Fruit fly (Drosophila melanogaster): Measurements from ENCODE around the gene ND-ASHI.

ND-ASHI gene

dm6 chrX:6631885-6632284 is 47.0 kb downstream of the ND-ASHI start (continued):
- TF ChIP-seq CG7928 (GFP tag; optimal IDR thresholded peaks at IDR 0.05) (no peak), Drgx (GFP tag; IDR thresholded peaks at IDR 0.05) (peak; percentile 70), en (GFP tag; optimal IDR thresholded peaks at IDR 0.05) (no peak), Fer3 (tag; optimal IDR thresholded peaks at IDR 0.05) (no peak), ftz-f1 (GFP tag; optimal IDR thresholded peaks at IDR 0.05) (no peak)

All from whole organism, embryonic.